Fruit fly (Drosophila melanogaster): Measurements from ENCODE around the gene CG6985.

The CG6985 gene

DNA sequence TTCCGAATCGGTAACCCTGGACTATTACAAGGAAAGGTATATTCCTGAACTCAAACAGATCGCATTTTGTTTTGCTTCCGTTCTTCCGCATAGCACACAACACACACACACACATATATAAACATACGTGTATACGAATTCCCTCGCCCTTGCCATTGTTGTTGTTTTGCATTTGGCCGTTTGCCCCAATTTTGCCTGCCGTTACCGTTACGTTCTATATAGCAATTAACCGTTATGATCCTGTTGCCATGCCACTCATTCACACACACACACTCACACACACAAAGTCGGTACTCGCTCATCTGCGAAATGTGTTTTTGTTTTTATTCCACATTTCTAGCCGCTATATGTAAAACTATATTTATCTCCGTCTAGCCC lies 13.5 kb upstream of the CG6985 start:
- no peak for TF ChIP-seq CTCF (optimal IDR thresholded peaks at IDR 0.05)
- no peak for TF ChIP-seq CG8478 (optimal IDR thresholded peaks at IDR 0.05)

dm6 chr3R:22727857-22728256 lies 13.1 kb upstream of the CG6985 start:
- TF ChIP-seq CTCF (optimal IDR thresholded peaks at IDR 0.05), result no peak
- no peak for TF ChIP-seq CG8478 (optimal IDR thresholded peaks at IDR 0.05)

dm6 chr3R:22732995-22733394 lies 8.0 kb upstream of the CG6985 start:
- TF ChIP-seq CTCF (optimal IDR thresholded peaks at IDR 0.05) (no peak), CG8478 (optimal IDR thresholded peaks at IDR 0.05) (no peak)

DNA sequence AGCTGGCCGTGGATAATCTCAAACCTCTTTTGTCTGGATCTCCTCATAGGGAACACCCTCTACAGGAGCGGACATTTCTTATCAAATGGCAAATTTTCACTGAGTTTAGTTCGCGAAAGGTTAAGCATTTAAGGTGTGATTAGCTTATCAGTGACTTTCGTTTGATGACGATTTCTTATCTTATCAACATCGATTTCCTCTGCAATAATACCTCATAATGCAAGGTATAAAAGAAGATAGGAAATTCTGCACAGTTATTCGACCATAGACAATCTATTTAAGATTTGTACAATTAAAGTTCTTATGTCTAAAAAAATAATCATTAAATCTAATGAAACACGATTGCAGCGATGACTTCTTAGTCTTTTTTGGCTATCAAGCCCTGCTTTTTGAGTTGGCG lies 7.2 kb upstream of the CG6985 start, which contains the start of gene Takl2:
Takl2 (minus strand) TSS at position 101 of the 400 bp plus-strand sequence.
- no peak for TF ChIP-seq CG8478 (optimal IDR thresholded peaks at IDR 0.05)
- TF ChIP-seq CTCF (optimal IDR thresholded peaks at IDR 0.05), result no peak

- TF ChIP-seq CTCF (optimal IDR thresholded peaks at IDR 0.05), result peak in 1 of 2 experiments; percentile 13
- no peak for TF ChIP-seq CG8478 (optimal IDR thresholded peaks at IDR 0.05)
Observed at dm6 chr3R:22745432-22745831, 4.5 kb downstream of the CG6985 start, which contains the start of the genes vret and HP1c. Gene vret (minus strand): TSS chr3R:22745581. Gene HP1c (plus strand): TSS chr3R:22745620.

- no peak for TF ChIP-seq CTCF (optimal IDR thresholded peaks at IDR 0.05)
Observed at dm6 chr3R:22747423-22748090, 6.6 kb downstream of the CG6985 start, which contains the start of gene CG17141. Gene CG17141 (minus strand): TSS chr3R:22747599.

- TF ChIP-seq CG8478 (optimal IDR thresholded peaks at IDR 0.05) (no peak), CTCF (optimal IDR thresholded peaks at IDR 0.05) (no peak)
Observed at dm6 chr3R:22748956-22749355, 8.0 kb downstream of the CG6985 start, which contains the start of gene CG31139. Gene CG31139 (minus strand): TSS chr3R:22749056.

DNA sequence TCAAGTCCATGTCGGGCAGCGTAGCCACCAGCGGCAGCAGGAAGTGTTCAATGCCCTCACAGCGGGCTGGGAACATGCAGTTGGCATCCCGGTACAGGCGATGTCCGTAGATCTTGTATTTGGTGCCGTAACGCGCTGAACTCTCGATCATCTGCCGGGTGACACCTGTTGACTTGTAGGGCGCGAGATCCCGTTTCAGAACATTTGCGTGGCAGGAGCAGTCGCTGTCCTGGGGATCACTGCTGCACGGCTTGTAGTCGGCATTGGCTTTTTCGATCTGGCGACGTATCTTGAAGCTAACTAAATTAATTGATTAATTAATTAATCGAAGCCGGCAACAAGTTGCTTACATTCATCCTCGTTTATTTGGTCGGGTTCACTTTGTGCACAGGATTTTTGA lies 9.1 kb downstream of the CG6985 start:
- no peak for TF ChIP-seq CG8478 (optimal IDR thresholded peaks at IDR 0.05)
- TF ChIP-seq CTCF (optimal IDR thresholded peaks at IDR 0.05), result no peak

dm6 chr3R:22750534-22750947 lies 9.6 kb downstream of the CG6985 start, which contains the start of the genes rumi, CG7029 and Usp12-46:
Gene rumi (minus strand): TSS chr3R:22750597.
Gene CG7029 (plus strand): TSS chr3R:22750901.
Gene Usp12-46 (plus strand): TSS chr3R:22750901.
- no peak for TF ChIP-seq CG8478 (optimal IDR thresholded peaks at IDR 0.05)
- TF ChIP-seq CTCF (optimal IDR thresholded peaks at IDR 0.05), result peak in 1 of 2 experiments; percentile 14

DNA sequence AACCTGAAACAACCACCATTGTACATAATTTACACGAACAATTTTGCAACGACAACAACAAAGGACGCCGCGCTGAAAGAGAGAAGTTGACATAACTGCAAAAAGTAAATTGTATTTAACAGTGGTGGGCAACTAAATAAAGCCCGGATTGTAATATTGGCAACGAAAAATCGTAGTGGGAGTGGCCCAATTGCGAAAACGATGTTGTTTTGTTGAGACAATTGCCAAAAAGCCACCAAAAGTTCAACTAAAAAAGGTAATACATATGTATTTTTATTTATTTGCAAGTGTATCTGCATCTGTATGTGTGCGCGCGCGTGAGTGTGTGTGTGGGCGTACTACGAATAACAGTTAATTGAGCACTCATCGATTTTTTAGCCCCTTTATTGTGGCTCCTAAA lies 10.2 kb downstream of the CG6985 start:
- TF ChIP-seq CG8478 (optimal IDR thresholded peaks at IDR 0.05), result no peak
- TF ChIP-seq CTCF (optimal IDR thresholded peaks at IDR 0.05), result no peak

DNA sequence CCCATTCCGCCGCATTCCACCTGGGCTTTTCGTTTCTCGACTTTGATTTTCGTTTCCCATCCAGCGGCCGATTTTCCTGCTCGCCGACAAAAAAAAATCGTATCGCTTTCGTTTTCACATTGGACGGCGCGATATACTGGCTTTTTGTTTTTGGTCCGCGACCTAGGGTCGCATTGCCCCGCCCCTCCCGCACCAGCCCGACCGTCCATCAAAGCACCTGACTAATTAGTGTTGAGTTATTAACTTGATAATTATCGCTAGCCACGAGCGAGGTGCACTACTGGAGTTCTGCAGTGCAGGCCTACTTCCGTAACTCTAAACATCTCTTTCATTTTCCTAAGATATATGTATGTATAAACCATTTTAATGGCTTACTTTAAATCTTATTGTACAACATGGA lies 10.7 kb downstream of the CG6985 start:
- TF ChIP-seq CG8478 (optimal IDR thresholded peaks at IDR 0.05) (no peak), CTCF (optimal IDR thresholded peaks at IDR 0.05) (no peak)

DNA sequence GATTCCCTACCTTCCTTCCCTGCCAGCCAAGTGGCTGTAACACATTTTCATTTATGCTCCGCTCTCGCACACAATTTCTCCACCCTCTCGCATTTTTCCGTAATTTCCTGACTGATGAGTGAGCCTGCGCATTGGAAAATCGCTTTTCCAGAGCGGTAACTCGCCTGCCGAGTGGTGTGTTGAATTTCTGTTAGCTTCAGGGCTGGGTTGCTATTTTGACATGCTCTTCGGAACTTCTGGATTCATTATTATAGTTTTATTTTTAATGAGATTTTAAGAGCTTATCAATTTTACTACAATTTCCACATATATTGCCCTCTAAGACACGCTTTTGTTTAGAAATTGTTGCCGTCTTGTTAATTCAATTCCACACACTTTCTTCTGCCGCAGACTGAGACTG lies 12.0 kb downstream of the CG6985 start:
- TF ChIP-seq CG8478 (optimal IDR thresholded peaks at IDR 0.05) (no peak), CTCF (optimal IDR thresholded peaks at IDR 0.05) (no peak)

- TF ChIP-seq CG8478 (optimal IDR thresholded peaks at IDR 0.05) (no peak), CTCF (optimal IDR thresholded peaks at IDR 0.05) (no peak)
Observed at dm6 chr3R:22753600-22753894, 12.6 kb downstream of the CG6985 start.

DNA sequence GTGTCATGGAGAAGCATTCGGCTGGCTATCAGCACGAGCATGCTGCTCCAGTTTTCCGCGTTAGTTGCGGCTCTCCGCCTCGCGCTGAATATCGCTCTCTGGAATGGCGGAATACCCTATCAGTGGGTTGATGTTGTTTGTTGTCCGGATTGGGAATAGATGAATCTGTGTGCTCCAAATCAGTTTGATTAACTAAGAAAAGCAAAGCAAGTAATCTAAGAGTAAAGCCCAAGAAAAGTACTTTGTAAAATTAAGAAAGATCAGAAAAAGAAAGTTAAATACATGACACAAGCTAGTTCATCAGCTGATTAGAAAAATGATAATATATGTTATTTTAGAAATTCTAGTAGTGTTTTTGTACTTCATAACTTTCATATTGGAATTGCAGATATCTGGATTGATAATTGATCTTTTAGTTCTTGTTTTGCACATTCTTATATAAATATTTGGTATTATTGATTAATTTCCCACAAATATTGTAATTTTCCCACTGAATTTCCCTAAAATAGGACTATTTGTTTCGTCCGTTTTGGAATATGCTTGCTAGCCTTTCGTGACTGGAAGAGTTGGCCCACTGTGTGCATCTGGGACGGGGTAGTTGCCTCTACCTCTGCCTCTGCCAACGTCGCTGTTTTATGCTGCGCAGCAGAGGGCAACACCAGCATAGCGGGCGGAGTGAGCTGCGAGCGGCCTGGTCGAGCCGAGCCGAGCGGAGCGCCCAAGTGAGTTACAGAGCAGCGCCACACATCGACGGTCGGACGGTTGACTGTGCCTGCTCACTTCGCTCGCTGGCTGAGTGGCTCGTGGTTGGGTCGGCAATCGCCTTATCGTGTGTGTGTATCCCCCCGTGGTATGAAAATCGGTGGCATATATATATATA lies 13.2 kb downstream of the CG6985 start:
- TF ChIP-seq CTCF (optimal IDR thresholded peaks at IDR 0.05), result no peak
- no peak for TF ChIP-seq CG8478 (optimal IDR thresholded peaks at IDR 0.05)

dm6 chr3R:22755187-22755777 lies 14.3 kb downstream of the CG6985 start:
- TF ChIP-seq CTCF (optimal IDR thresholded peaks at IDR 0.05) (no peak), CG8478 (optimal IDR thresholded peaks at IDR 0.05) (no peak)

All from S2 (cell line).